Worm (Caenorhabditis elegans): ENCODE data around the gene gei-1.

DNA sequence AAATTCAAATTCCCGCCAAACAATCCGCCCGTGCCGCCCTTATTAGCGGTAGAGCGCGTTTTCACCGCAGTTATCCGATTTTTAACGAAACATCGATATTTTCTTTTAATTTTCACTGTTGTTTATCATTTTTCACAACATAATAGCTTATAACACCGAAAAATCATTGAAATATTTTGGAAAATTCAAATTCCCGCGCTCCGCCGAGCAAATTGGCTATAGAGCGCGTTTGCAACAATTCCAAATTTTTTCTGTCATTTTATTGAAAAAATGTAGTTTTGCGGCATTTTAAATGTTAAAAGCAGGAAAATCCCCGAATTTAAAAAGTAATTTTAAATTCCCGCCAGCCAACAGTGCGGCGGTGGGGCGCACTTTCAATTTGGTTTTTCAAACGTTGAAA is 35.0 kb upstream of the gei-1 start:
- TF ChIP-seq tbx-37 (GFP tag; conservative IDR thresholded peaks at IDR 0.05) (no peak), F13C5.2 (tag; optimal IDR thresholded peaks at IDR 0.05) (no peak), sea-1 (GFP tag; conservative IDR thresholded peaks at IDR 0.05) (no peak), ama-1 (optimal IDR thresholded peaks at IDR 0.05) (no peak), pes-1 (GFP tag; IDR thresholded peaks at IDR 0.05) (no peak), tra-4 (tag; optimal IDR thresholded peaks at IDR 0.05) (no peak), flt-1 (GFP tag; IDR thresholded peaks at IDR 0.05) (no peak), tbx-11 (GFP tag; IDR thresholded peaks at IDR 0.05) (no peak), hmg-4 (GFP tag; optimal IDR thresholded peaks at IDR 0.05) (no peak), ceh-36 (tag; optimal IDR thresholded peaks at IDR 0.05) (no peak), ceh-13 (GFP tag; optimal IDR thresholded peaks at IDR 0.05) (no peak)
